In the genomic region with DNA sequence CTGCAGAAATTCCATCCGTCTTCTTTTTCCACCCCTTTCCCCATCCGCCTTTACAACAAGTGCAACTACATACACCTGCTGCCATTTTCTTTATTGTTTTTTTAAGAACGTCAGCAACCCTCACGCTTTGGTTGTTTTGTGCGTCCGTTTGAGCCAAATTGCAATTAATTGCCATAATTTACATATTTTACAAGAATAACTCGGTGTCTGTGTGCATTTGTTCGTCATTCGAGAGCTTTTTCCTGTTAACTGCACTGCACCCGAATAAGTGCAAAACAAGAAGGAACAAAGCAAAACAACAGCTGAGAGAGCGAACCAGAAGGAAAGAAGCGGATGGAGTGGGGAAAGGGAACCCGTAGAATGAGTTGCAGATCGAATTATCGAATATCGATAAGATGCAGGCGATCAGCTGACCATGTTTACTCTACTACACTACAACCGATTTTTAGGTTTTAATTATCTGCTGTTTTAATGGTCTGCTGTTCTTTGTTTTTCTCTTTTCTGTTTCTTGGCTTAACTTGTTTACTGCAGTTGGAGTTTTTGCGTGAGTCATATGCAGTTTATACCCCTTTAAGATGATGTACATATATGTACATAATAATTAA, we compare ENCODE assay signal across 5 fruit fly cellular contexts.
TF ChIP-seq lines count a peak whose summit lies in the region.

No protein-coding gene starts in this region.

- TF ChIP-seq CTCF in whole organism, embryonic (GFP tag; optimal IDR thresholded peaks at IDR 0.05; lab: Kevin White, UChicago), result no peak

TF ChIP-seq in whole organism, adult, 20 proteins besides CTCF, POLR2A, EP300 and RAD21:
- peak; percentile 65 for TF ChIP-seq tj (GFP tag; optimal IDR thresholded peaks at IDR 0.05; lab: Kevin White, UChicago)
- peak; percentile 72 for TF ChIP-seq pad (GFP tag; optimal IDR thresholded peaks at IDR 0.05; lab: Kevin White, UChicago)
- peak; percentile 20 to 54 for TF ChIP-seq cnc (optimal IDR thresholded peaks at IDR 0.05; lab: Kevin White, UChicago)
- TF ChIP-seq cic (GFP tag; optimal IDR thresholded peaks at IDR 0.05; lab: Kevin White, UChicago), result no peak
- TF ChIP-seq toe (GFP tag; optimal IDR thresholded peaks at IDR 0.05; lab: Kevin White, UChicago), result no peak
- TF ChIP-seq kay (GFP tag; lab: Kevin White, UChicago; ENCODE audit: borderline replicate concordance), result peak; percentile 64
- TF ChIP-seq CG14711 (tag; optimal IDR thresholded peaks at IDR 0.05; lab: Kevin White, UChicago), result no peak
- TF ChIP-seq CG11617 (GFP tag; optimal IDR thresholded peaks at IDR 0.05; lab: Kevin White, UChicago), result peak; percentile 0
- TF ChIP-seq CG1620 (GFP tag; optimal IDR thresholded peaks at IDR 0.05; lab: Kevin White, UChicago), result no peak

TF ChIP-seq in whole organism, embryonic, 481 proteins besides CTCF, POLR2A, EP300 and RAD21 (continues in another document):
- TF ChIP-seq CG8281 (tag; optimal IDR thresholded peaks at IDR 0.05; lab: Kevin White, UChicago) (no peak), cas (GFP tag; IDR thresholded peaks at IDR 0.05; lab: Robert Waterston, UW) (no peak), CG3838 (GFP tag; optimal IDR thresholded peaks at IDR 0.05; lab: Kevin White, UChicago) (no peak), CG4282 (GFP tag; optimal IDR thresholded peaks at IDR 0.05; lab: Kevin White, UChicago) (no peak), CG7357 (GFP tag; IDR thresholded peaks at IDR 0.05; lab: Robert Waterston, UW) (no peak), aop (GFP tag; IDR thresholded peaks at IDR 0.05; lab: Robert Waterston, UW) (no peak), Optix (GFP tag; IDR thresholded peaks at IDR 0.05; lab: Robert Waterston, UW) (no peak), sens-2 (GFP tag; IDR thresholded peaks at IDR 0.05; lab: Robert Waterston, UW) (no peak), Fer3 (tag; optimal IDR thresholded peaks at IDR 0.05; lab: Kevin White, UChicago) (no peak), Drgx (GFP tag; IDR thresholded peaks at IDR 0.05; lab: Robert Waterston, UW) (no peak; the same call in 1 of the 2 replicates), Atf6 (GFP tag; IDR thresholded peaks at IDR 0.05; lab: Robert Waterston, UW) (no peak), prd (optimal IDR thresholded peaks at IDR 0.05; lab: Kevin White, UChicago) (no peak), prd (GFP tag; IDR thresholded peaks at IDR 0.05; lab: Robert Waterston, UW) (no peak), Poxn (GFP tag; IDR thresholded peaks at IDR 0.05; lab: Robert Waterston, UW) (no peak), CG11093 (GFP tag; IDR thresholded peaks at IDR 0.05; lab: Robert Waterston, UW) (no peak), sna (GFP tag; IDR thresholded peaks at IDR 0.05; lab: Robert Waterston, UW; ENCODE audit: partially characterized antibody) (no peak), CG12219 (GFP tag; optimal IDR thresholded peaks at IDR 0.05; lab: Kevin White, UChicago) (no peak), Rfx (GFP tag; IDR thresholded peaks at IDR 0.05; lab: Robert Waterston, UW) (no peak), Fer2 (tag; optimal IDR thresholded peaks at IDR 0.05; lab: Kevin White, UChicago) (no peak), CG13123 (GFP tag; optimal IDR thresholded peaks at IDR 0.05; lab: Kevin White, UChicago) (no peak)

TF ChIP-seq in whole organism, prepupa, 60 proteins besides CTCF, POLR2A, EP300 and RAD21 (continues in another document):
- TF ChIP-seq CG16779 (tag; optimal IDR thresholded peaks at IDR 0.05; lab: Kevin White, UChicago), result peak; percentile 25
- TF ChIP-seq CG31627 (GFP tag; optimal IDR thresholded peaks at IDR 0.05; lab: Kevin White, UChicago), result peak; percentile 2
- TF ChIP-seq achi (GFP tag; optimal IDR thresholded peaks at IDR 0.05; lab: Kevin White, UChicago), result peak; percentile 42
- TF ChIP-seq CG6163 (GFP tag; IDR thresholded peaks at IDR 0.05; lab: Robert Waterston, UW), result peak; percentile 50; the same call in 2 of the 3 replicates
- TF ChIP-seq svp (GFP tag; lab: Kevin White, UChicago), result no peak
- TF ChIP-seq dsx (GFP tag; optimal IDR thresholded peaks at IDR 0.05; lab: Kevin White, UChicago; ENCODE audit: poor library complexity, severe bottlenecking), result peak; percentile 24
- peak; percentile 67 for TF ChIP-seq Sox14 (GFP tag; optimal IDR thresholded peaks at IDR 0.05; lab: Kevin White, UChicago)
- TF ChIP-seq fd59A (GFP tag; optimal IDR thresholded peaks at IDR 0.05; lab: Kevin White, UChicago), result no peak
- peak; percentile 3 for TF ChIP-seq topi (GFP tag; optimal IDR thresholded peaks at IDR 0.05; lab: Kevin White, UChicago)
- peak in 1 of 2 experiments; percentile 53 for TF ChIP-seq ss (GFP tag; optimal IDR thresholded peaks at IDR 0.05; lab: Kevin White, UChicago)
- peak; percentile 30 for TF ChIP-seq Hr4 (GFP tag; optimal IDR thresholded peaks at IDR 0.05; lab: Kevin White, UChicago)
- TF ChIP-seq Eip78C (GFP tag; lab: Kevin White, UChicago), result peak; percentile 63
- peak; percentile 31 for TF ChIP-seq Ets96B (tag; optimal IDR thresholded peaks at IDR 0.05; lab: Kevin White, UChicago)
- peak; percentile 12 for TF ChIP-seq CG10669 (GFP tag; optimal IDR thresholded peaks at IDR 0.05; lab: Kevin White, UChicago)
- TF ChIP-seq CG6792 (GFP tag; optimal IDR thresholded peaks at IDR 0.05; lab: Kevin White, UChicago), result no peak
- peak; percentile 54 for TF ChIP-seq CG6808 (GFP tag; optimal IDR thresholded peaks at IDR 0.05; lab: Kevin White, UChicago)
- peak; percentile 7 for TF ChIP-seq spab (GFP tag; optimal IDR thresholded peaks at IDR 0.05; lab: Kevin White, UChicago)
- peak; percentile 11 for TF ChIP-seq pdm3 (GFP tag; optimal IDR thresholded peaks at IDR 0.05; lab: Kevin White, UChicago)
- TF ChIP-seq CG11902 (GFP tag; optimal IDR thresholded peaks at IDR 0.05; lab: Kevin White, UChicago), result no peak

TF ChIP-seq in whole organism, pupa, 21 proteins besides CTCF, POLR2A, EP300 and RAD21:
- TF ChIP-seq Ets98B (GFP tag; IDR thresholded peaks at IDR 0.05; lab: Robert Waterston, UW) (no peak), CG17806 (tag; optimal IDR thresholded peaks at IDR 0.05; lab: Kevin White, UChicago) (peak; percentile 0), CG13204 (GFP tag; optimal IDR thresholded peaks at IDR 0.05; lab: Kevin White, UChicago) (no peak), CG14655 (GFP tag; optimal IDR thresholded peaks at IDR 0.05; lab: Kevin White, UChicago) (peak; percentile 33), CG34367 (tag; optimal IDR thresholded peaks at IDR 0.05; lab: Kevin White, UChicago) (no peak), gl (tag; optimal IDR thresholded peaks at IDR 0.05; lab: Kevin White, UChicago) (peak; percentile 30), CG8301 (tag; optimal IDR thresholded peaks at IDR 0.05; lab: Kevin White, UChicago) (no peak), CG8159 (tag; optimal IDR thresholded peaks at IDR 0.05; lab: Kevin White, UChicago) (peak; percentile 18), CG4496 (GFP tag; IDR thresholded peaks at IDR 0.05; lab: Robert Waterston, UW) (no peak), D1 (tag; optimal IDR thresholded peaks at IDR 0.05; lab: Kevin White, UChicago) (no peak), Pif1A (GFP tag; optimal IDR thresholded peaks at IDR 0.05; lab: Kevin White, UChicago) (no peak), CG32121 (GFP tag; IDR thresholded peaks at IDR 0.05; lab: Robert Waterston, UW) (no peak), Pif1B (GFP tag; optimal IDR thresholded peaks at IDR 0.05; lab: Kevin White, UChicago) (no peak), CG15710 (tag; optimal IDR thresholded peaks at IDR 0.05; lab: Kevin White, UChicago) (peak; percentile 24), CG12605 (GFP tag; IDR thresholded peaks at IDR 0.05; lab: Robert Waterston, UW) (no peak), Snoo (tag; optimal IDR thresholded peaks at IDR 0.05; lab: Kevin White, UChicago) (no peak), rn (GFP tag; IDR thresholded peaks at IDR 0.05; lab: Robert Waterston, UW) (no peak)

TF ChIP-seq in whole organism, wandering third instar larva, 38 proteins besides CTCF, POLR2A, EP300 and RAD21 (continues in another document):
- peak; percentile 85 for TF ChIP-seq psq (GFP tag; optimal IDR thresholded peaks at IDR 0.05; lab: Kevin White, UChicago)
- no peak for TF ChIP-seq Vsx2 (GFP tag; optimal IDR thresholded peaks at IDR 0.05; lab: Kevin White, UChicago; ENCODE audit: partially characterized antibody)
- no peak for TF ChIP-seq Dif (GFP tag; optimal IDR thresholded peaks at IDR 0.05; lab: Kevin White, UChicago; ENCODE audit: partially characterized antibody)
- TF ChIP-seq Hr83 (GFP tag; optimal IDR thresholded peaks at IDR 0.05; lab: Kevin White, UChicago; ENCODE audit: poor library complexity, severe bottlenecking), result no peak
- TF ChIP-seq CrebA (GFP tag; optimal IDR thresholded peaks at IDR 0.05; lab: Kevin White, UChicago; ENCODE audit: borderline replicate concordance), result no peak
- TF ChIP-seq GATAd (GFP tag; optimal IDR thresholded peaks at IDR 0.05; lab: Kevin White, UChicago), result no peak
- TF ChIP-seq Dfd (GFP tag; optimal IDR thresholded peaks at IDR 0.05; lab: Kevin White, UChicago), result no peak
- no peak for TF ChIP-seq woc (GFP tag; optimal IDR thresholded peaks at IDR 0.05; lab: Kevin White, UChicago)
- no peak for TF ChIP-seq Sp1 (GFP tag; optimal IDR thresholded peaks at IDR 0.05; lab: Kevin White, UChicago)
- TF ChIP-seq Myc (optimal IDR thresholded peaks at IDR 0.05; lab: Kevin White, UChicago), result no peak
- TF ChIP-seq Hr78 (GFP tag; optimal IDR thresholded peaks at IDR 0.05; lab: Kevin White, UChicago), result no peak
- no peak for TF ChIP-seq pan (optimal IDR thresholded peaks at IDR 0.05; lab: Kevin White, UChicago)
- TF ChIP-seq CG9705 (GFP tag; optimal IDR thresholded peaks at IDR 0.05; lab: Kevin White, UChicago), result no peak
- TF ChIP-seq foxo (GFP tag; optimal IDR thresholded peaks at IDR 0.05; lab: Kevin White, UChicago), result peak in 1 of 2 experiments; percentile 8
- no peak for TF ChIP-seq N (GFP tag; optimal IDR thresholded peaks at IDR 0.05; lab: Kevin White, UChicago)
- TF ChIP-seq ey (GFP tag; optimal IDR thresholded peaks at IDR 0.05; lab: Kevin White, UChicago), result no peak
- TF ChIP-seq Abd-B (GFP tag; optimal IDR thresholded peaks at IDR 0.05; lab: Kevin White, UChicago), result no peak
- no peak for TF ChIP-seq lola (GFP tag; optimal IDR thresholded peaks at IDR 0.05; lab: Kevin White, UChicago)
- TF ChIP-seq Mio (GFP tag; optimal IDR thresholded peaks at IDR 0.05; lab: Kevin White, UChicago), result peak; percentile 6
- TF ChIP-seq sv (GFP tag; optimal IDR thresholded peaks at IDR 0.05; lab: Kevin White, UChicago), result no peak
- peak; percentile 46 for TF ChIP-seq jim (GFP tag; optimal IDR thresholded peaks at IDR 0.05; lab: Kevin White, UChicago)
- no peak for TF ChIP-seq h (GFP tag; optimal IDR thresholded peaks at IDR 0.05; lab: Kevin White, UChicago)
- TF ChIP-seq tai (GFP tag; optimal IDR thresholded peaks at IDR 0.05; lab: Kevin White, UChicago), result no peak
- TF ChIP-seq fru (GFP tag; optimal IDR thresholded peaks at IDR 0.05; lab: Kevin White, UChicago), result peak; percentile 11
- no peak for TF ChIP-seq OdsH (GFP tag; optimal IDR thresholded peaks at IDR 0.05; lab: Kevin White, UChicago)
- no peak for TF ChIP-seq CG32264 (GFP tag; optimal IDR thresholded peaks at IDR 0.05; lab: Kevin White, UChicago)
- TF ChIP-seq Rel (GFP tag; optimal IDR thresholded peaks at IDR 0.05; lab: Kevin White, UChicago), result no peak
- no peak for TF ChIP-seq Rel (tag; optimal IDR thresholded peaks at IDR 0.05; lab: Kevin White, UChicago)
- no peak for TF ChIP-seq sage (GFP tag; optimal IDR thresholded peaks at IDR 0.05; lab: Kevin White, UChicago)
